Worm (Caenorhabditis elegans) whole organism, early embryonic: ENCODE measurements around the gene farl-11.
A peak's percentile ranks its signal among the peaks of the same experiment; 100 is the strongest.

Experiments used
- B0310.2 ChIP-seq: sonication (generic microtip); optimal IDR thresholded peaks from 2 replicates; lab custom pipeline; 2016; ENCODE audit warnings: mild to moderate bottlenecking, missing genetic modification characterization, missing compliant biosample characterization
- F13C5.2 ChIP-seq: sonication (generic microtip); optimal IDR thresholded peaks from 2 replicates; lab custom pipeline; 2017; ENCODE audit warnings: mild to moderate bottlenecking, missing genetic modification characterization, inconsistent platforms, missing compliant biosample characterization
- aly-1 ChIP-seq: sonication (generic microtip); optimal IDR thresholded peaks from 2 replicates; lab custom pipeline; 2016; ENCODE audit warnings: missing genetic modification characterization, missing compliant biosample characterization
- ama-1 ChIP-seq: fragments of 150-350 bp; optimal IDR thresholded peaks from 2 replicates; lab custom pipeline; 2014
- ceh-13 ChIP-seq: fragments of 200-800 bp; sonication (Bioruptor generic); optimal IDR thresholded peaks from 2 replicates; lab custom pipeline; 2018; ENCODE audit warnings: mild to moderate bottlenecking, missing genetic modification characterization, missing compliant biosample characterization
- ceh-36 ChIP-seq: sonication (generic microtip); optimal IDR thresholded peaks from 2 replicates; lab custom pipeline; 2016; ENCODE audit warnings: missing genetic modification characterization, inconsistent platforms, missing compliant biosample characterization
- ets-7 ChIP-seq: sonication (generic microtip); optimal IDR thresholded peaks from 2 replicates; lab custom pipeline; 2016; ENCODE audit warnings: missing genotype, missing genetic modification characterization, missing compliant biosample characterization
- flt-1 ChIP-seq: fragments of 200-800 bp; sonication (Bioruptor generic); IDR thresholded peaks from 2 replicates; pipeline ENCODE4 v1.3.6; 2022; ENCODE audit warnings: missing genetic modification characterization, missing compliant biosample characterization
- hmbx-1 ChIP-seq: sonication (generic microtip); optimal IDR thresholded peaks from 2 replicates; lab custom pipeline; 2016; ENCODE audit warnings: mild to moderate bottlenecking, missing genetic modification characterization, missing compliant biosample characterization
- hmg-4 ChIP-seq: fragments of 200-800 bp; sonication (Bioruptor generic); optimal IDR thresholded peaks from 2 replicates; lab custom pipeline; 2018; ENCODE audit warnings: mild to moderate bottlenecking, missing genetic modification characterization, missing compliant biosample characterization
- hnd-1 ChIP-seq: sonication (generic microtip); optimal IDR thresholded peaks from 2 replicates; lab custom pipeline; 2016; ENCODE audit warnings: missing genetic modification characterization, missing compliant biosample characterization
- pes-1 ChIP-seq: fragments of 200-800 bp; sonication (Bioruptor generic); IDR thresholded peaks from 2 replicates; pipeline ENCODE4 v1.3.6; 2022; ENCODE audit warnings: missing genetic modification reagents, missing genetic modification characterization, missing compliant biosample characterization
- scrt-1 ChIP-seq: fragments of 200-800 bp; sonication (Bioruptor generic); IDR thresholded peaks from 2 replicates; pipeline ENCODE4 v1.3.6; 2022; ENCODE audit warnings: missing genetic modification characterization, missing compliant biosample characterization
- sea-1 ChIP-seq: fragments of 200-800 bp; sonication (Bioruptor generic); conservative IDR thresholded peaks from 2 replicates; pipeline ENCODE4 v1.3.6; 2022; ENCODE audit warnings: missing genetic modification characterization, missing compliant biosample characterization
- tbx-11 ChIP-seq: fragments of 200-800 bp; sonication (Bioruptor generic); IDR thresholded peaks from 2 replicates; pipeline ENCODE4 v1.3.6; 2022; ENCODE audit warnings: missing genetic modification characterization, missing compliant biosample characterization
- tbx-37 ChIP-seq: fragments of 200-800 bp; sonication (Bioruptor generic); conservative IDR thresholded peaks from 2 replicates; pipeline ENCODE4 v1.3.6; 2022; ENCODE audit warnings: missing genetic modification reagents, missing genetic modification characterization, missing compliant biosample characterization
- tra-4 ChIP-seq: sonication (generic microtip); optimal IDR thresholded peaks from 2 replicates; lab custom pipeline; 2017; ENCODE audit warnings: missing genetic modification characterization, missing compliant biosample characterization

Gene farl-11

DNA sequence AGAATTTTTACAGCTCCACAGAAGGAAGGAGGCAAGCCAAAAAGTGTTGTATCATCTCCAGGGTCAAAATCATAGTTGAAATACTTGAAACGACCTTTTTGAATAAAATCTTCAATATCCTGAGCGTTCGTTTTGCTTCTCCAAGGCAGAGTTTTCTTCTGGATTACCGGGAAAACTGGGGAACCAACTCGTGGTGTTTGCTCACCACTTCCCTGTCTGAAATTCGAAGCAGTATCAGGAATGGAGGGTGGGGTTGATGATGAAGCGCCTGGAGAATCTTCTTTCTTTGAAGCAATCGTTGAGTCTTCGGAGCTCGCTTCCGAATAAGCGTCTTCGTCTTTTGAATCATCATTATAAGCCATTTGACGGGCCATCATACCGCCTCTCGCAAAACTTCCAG, 1.7 kb downstream of the farl-11 start:
- TF ChIP-seq B0310.2 (tag; lab: Kevin White, UChicago) (no peak), ceh-13 (GFP tag; lab: Kevin White, UChicago) (no peak), sea-1 (GFP tag; lab: Robert Waterston, UW) (no peak), pes-1 (no peak), scrt-1 (GFP tag; lab: Robert Waterston, UW) (no peak), ets-7 (no peak), ama-1 (lab: Kevin White, UChicago) (no peak), F13C5.2 (tag; lab: Kevin White, UChicago) (no peak), tra-4 (tag; lab: Kevin White, UChicago) (no peak), hmg-4 (GFP tag; lab: Kevin White, UChicago) (no peak)

ce11 chrII:7102288-7102687, 2.5 kb downstream of the farl-11 start:
- no peak for TF ChIP-seq hnd-1

ce11 chrII:7100838-7101237, 4.0 kb downstream of the farl-11 start, which contains the start of gene mmaa-1:
mmaa-1 (minus strand) TSS chrII:7101165.
- TF ChIP-seq tra-4 (tag; lab: Kevin White, UChicago) (no peak), flt-1 (no peak)

DNA sequence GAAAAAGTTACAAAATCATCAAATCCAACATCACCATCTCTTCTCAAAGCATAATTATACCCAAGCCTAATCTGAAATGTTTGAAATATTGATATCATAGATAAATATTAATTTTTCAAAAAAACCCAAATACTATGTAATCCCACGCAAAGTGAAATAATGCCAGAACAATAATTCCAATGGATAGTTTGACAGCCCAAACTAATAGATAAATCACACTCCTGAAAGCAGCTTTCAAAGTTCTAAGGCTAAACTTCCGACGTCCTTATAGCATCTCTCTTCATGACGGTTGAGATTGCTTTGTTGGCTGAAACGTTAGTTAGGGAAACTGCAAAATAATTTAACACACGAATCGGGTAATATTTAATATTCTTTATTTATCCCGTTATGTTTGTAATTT, 5.6 kb downstream of the farl-11 start:
- TF ChIP-seq ceh-36 (no peak), F13C5.2 (tag; lab: Kevin White, UChicago) (no peak), pes-1 (no peak), sea-1 (GFP tag; lab: Robert Waterston, UW) (no peak), B0310.2 (tag; lab: Kevin White, UChicago) (no peak), hnd-1 (no peak), hmbx-1 (no peak), ama-1 (lab: Kevin White, UChicago) (no peak), aly-1 (tag; lab: Kevin White, UChicago) (no peak), tbx-11 (GFP tag; lab: Robert Waterston, UW) (no peak), tra-4 (tag; lab: Kevin White, UChicago) (no peak), tbx-37 (GFP tag; lab: Robert Waterston, UW) (no peak), hmg-4 (GFP tag; lab: Kevin White, UChicago) (no peak), flt-1 (no peak), ceh-13 (GFP tag; lab: Kevin White, UChicago) (no peak)

ce11 chrII:7098578-7098977, 6.3 kb downstream of the farl-11 start, which contains the start of gene mct-5:
mct-5 (minus strand) TSS chrII:7098593.
- TF ChIP-seq tbx-37 (GFP tag; lab: Robert Waterston, UW): no peak
- TF ChIP-seq tbx-11 (GFP tag; lab: Robert Waterston, UW): no peak

DNA sequence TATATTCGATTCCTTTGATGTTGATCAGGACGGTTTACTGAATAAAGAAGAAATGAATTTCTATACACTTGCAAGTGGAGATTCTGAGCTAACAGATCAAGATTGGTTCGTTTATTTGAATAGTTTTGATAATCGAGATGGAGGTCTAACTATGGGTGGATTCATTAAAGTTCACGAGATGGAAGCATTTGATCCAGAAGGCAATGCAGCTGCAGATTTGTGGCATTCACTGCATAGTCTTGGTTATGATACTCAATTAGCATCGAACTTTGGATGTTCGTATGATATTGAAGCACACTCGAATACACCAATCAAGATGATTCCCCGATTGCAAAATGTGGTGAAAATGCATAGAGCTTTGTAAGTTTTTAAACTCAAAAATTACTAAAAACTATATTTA, 8.9 kb downstream of the farl-11 start:
- no peak for TF ChIP-seq ama-1 (lab: Kevin White, UChicago)
- TF ChIP-seq tbx-37 (GFP tag; lab: Robert Waterston, UW): no peak
- no peak for TF ChIP-seq flt-1
- no peak for TF ChIP-seq ceh-13 (GFP tag; lab: Kevin White, UChicago)
- no peak for TF ChIP-seq hmbx-1
- TF ChIP-seq tbx-11 (GFP tag; lab: Robert Waterston, UW): no peak
- TF ChIP-seq tra-4 (tag; lab: Kevin White, UChicago): no peak
- TF ChIP-seq F13C5.2 (tag; lab: Kevin White, UChicago): no peak
- TF ChIP-seq scrt-1 (GFP tag; lab: Robert Waterston, UW): no peak
- no peak for TF ChIP-seq sea-1 (GFP tag; lab: Robert Waterston, UW)
- no peak for TF ChIP-seq hmg-4 (GFP tag; lab: Kevin White, UChicago)
- TF ChIP-seq aly-1 (tag; lab: Kevin White, UChicago): no peak
- no peak for TF ChIP-seq ceh-36
- TF ChIP-seq pes-1: no peak
- TF ChIP-seq hnd-1: no peak
- TF ChIP-seq ets-7: no peak
- no peak for TF ChIP-seq B0310.2 (tag; lab: Kevin White, UChicago)

DNA sequence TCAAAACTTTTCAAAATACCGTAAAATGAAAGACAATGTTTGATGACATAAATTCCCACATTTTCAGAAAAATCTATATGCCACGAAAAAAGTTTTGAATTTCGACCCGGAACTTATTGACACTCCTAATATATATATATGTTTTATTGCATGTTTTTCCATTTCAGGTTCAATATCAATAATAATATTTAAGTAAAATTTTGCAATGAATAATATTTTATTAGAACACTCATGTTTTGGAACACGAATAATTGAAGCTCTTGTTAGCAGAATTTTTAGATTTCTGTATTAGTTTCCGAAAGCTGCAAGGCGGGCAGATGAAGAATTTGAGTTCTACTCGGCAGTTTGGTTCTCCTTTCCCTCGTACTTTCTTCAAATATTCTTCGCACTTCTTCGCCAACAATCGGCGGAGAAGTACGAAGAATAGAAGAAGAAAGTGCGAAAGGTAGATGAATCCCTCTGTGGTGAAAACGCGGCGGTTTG, 11.5 kb downstream of the farl-11 start, which contains the start of gene T02G5.3:
TSS of gene T02G5.3 (plus strand) at position 51 of the 483 bp plus-strand sequence.
- no peak for TF ChIP-seq aly-1 (tag; lab: Kevin White, UChicago)
- no peak for TF ChIP-seq tbx-37 (GFP tag; lab: Robert Waterston, UW)
- TF ChIP-seq tra-4 (tag; lab: Kevin White, UChicago): no peak
- TF ChIP-seq flt-1: no peak
- 0 out of 2 replicates have a peak, but pooled peaks have one; percentile 18 for TF ChIP-seq sea-1 (GFP tag; lab: Robert Waterston, UW)
- no peak for TF ChIP-seq hnd-1
- no peak for TF ChIP-seq ceh-13 (GFP tag; lab: Kevin White, UChicago)
- no peak for TF ChIP-seq ets-7
- no peak for TF ChIP-seq tbx-11 (GFP tag; lab: Robert Waterston, UW)
- TF ChIP-seq hmg-4 (GFP tag; lab: Kevin White, UChicago): no peak
- TF ChIP-seq B0310.2 (tag; lab: Kevin White, UChicago): peak; percentile 19

ce11 chrII:7090852-7091251, 14.0 kb downstream of the farl-11 start:
- TF ChIP-seq scrt-1 (GFP tag; lab: Robert Waterston, UW) (no peak), pes-1 (0 out of 2 replicates have a peak, but pooled peaks have one; percentile 4), hmg-4 (GFP tag; lab: Kevin White, UChicago) (peak; percentile 44), ceh-36 (no peak)

- TF ChIP-seq scrt-1 (GFP tag; lab: Robert Waterston, UW) (no peak), sea-1 (GFP tag; lab: Robert Waterston, UW) (no peak), hnd-1 (no peak), tra-4 (tag; lab: Kevin White, UChicago) (no peak), tbx-37 (GFP tag; lab: Robert Waterston, UW) (no peak), ceh-13 (GFP tag; lab: Kevin White, UChicago) (no peak), ceh-36 (no peak), tbx-11 (GFP tag; lab: Robert Waterston, UW) (no peak), B0310.2 (tag; lab: Kevin White, UChicago) (no peak), pes-1 (no peak), hmg-4 (GFP tag; lab: Kevin White, UChicago) (no peak), aly-1 (tag; lab: Kevin White, UChicago) (no peak), ama-1 (lab: Kevin White, UChicago) (no peak), hmbx-1 (no peak), F13C5.2 (tag; lab: Kevin White, UChicago) (no peak), ets-7 (no peak)
Observed at ce11 chrII:7090085-7090484, 14.8 kb downstream of the farl-11 start.
